Fruit fly (Drosophila melanogaster) whole organism, embryonic: ENCODE data around the gene Sap30.

Source experiments
- Asciz ChIP-seq: fragments of 200-800 bp; sonication (Bioruptor generic); optimal IDR thresholded peaks from 2 replicates; lab custom pipeline; 2017; ENCODE audit warnings: missing biosample characterization, mild to moderate bottlenecking, missing genetic modification characterization, missing genetic modification reagents
- Atf3 ChIP-seq: fragments of 200-800 bp; sonication (Bioruptor generic); optimal IDR thresholded peaks from 3 replicates; lab custom pipeline; 2016; ENCODE audit warnings: missing biosample characterization, missing genetic modification characterization
- Atf6 ChIP-seq: fragments of 200-800 bp; sonication (Bioruptor generic); IDR thresholded peaks from 2 replicates; pipeline ENCODE4 v1.3.6; 2022; ENCODE audit warnings: missing biosample characterization, missing genetic modification characterization
- B-H1 ChIP-seq: fragments of 200-800 bp; sonication (Bioruptor generic); IDR thresholded peaks from 3 replicates; pipeline ENCODE4 v1.3.6; 2022; ENCODE audit warnings: missing biosample characterization, missing genetic modification characterization
- CG10274 ChIP-seq: fragments of 200-800 bp; sonication (Bioruptor generic); optimal IDR thresholded peaks from 3 replicates; lab custom pipeline; 2017; ENCODE audit warnings: missing biosample characterization, mild to moderate bottlenecking, missing genetic modification characterization
- CG10366 ChIP-seq: fragments of 200-800 bp; sonication (Bioruptor generic); IDR thresholded peaks from 2 replicates; pipeline ENCODE4 v1.3.6; 2022; ENCODE audit warnings: missing biosample characterization, missing genetic modification characterization
- CG10959 ChIP-seq: fragments of 200-800 bp; sonication (Bioruptor generic); IDR thresholded peaks from 2 replicates; pipeline ENCODE4 v1.3.6; 2022; ENCODE audit warnings: missing biosample characterization, missing genetic modification characterization
- CG11247 ChIP-seq: fragments of 200-800 bp; sonication (Bioruptor generic); IDR thresholded peaks from 2 replicates; pipeline ENCODE4 v1.3.6; 2022; ENCODE audit warnings: missing biosample characterization, missing genetic modification characterization
- CG12155 ChIP-seq: fragments of 200-800 bp; sonication (Bioruptor generic); optimal IDR thresholded peaks from 3 replicates; lab custom pipeline; 2016; ENCODE audit warnings: missing biosample characterization, missing genetic modification characterization
- CG12299 ChIP-seq: fragments of 200-800 bp; sonication (Bioruptor generic); optimal IDR thresholded peaks from 2 replicates; lab custom pipeline; 2018; ENCODE audit warnings: missing biosample characterization, mild to moderate bottlenecking, missing genetic modification characterization
- CG12744 ChIP-seq: fragments of 200-800 bp; sonication (Bioruptor generic); optimal IDR thresholded peaks from 2 replicates; lab custom pipeline; 2016; ENCODE audit warnings: missing biosample characterization, missing genetic modification characterization
- CG12942 ChIP-seq: fragments of 200-800 bp; sonication (Bioruptor generic); optimal IDR thresholded peaks from 3 replicates; lab custom pipeline; 2016; ENCODE audit warnings: missing biosample characterization, missing genetic modification characterization
- CG14965 ChIP-seq: fragments of 200-800 bp; sonication (Bioruptor generic); optimal IDR thresholded peaks from 2 replicates; lab custom pipeline; 2016; ENCODE audit warnings: missing biosample characterization, missing genetic modification characterization, borderline replicate concordance
- CG16779 ChIP-seq: fragments of 200-800 bp; sonication (Bioruptor generic); IDR thresholded peaks from 2 replicates; pipeline ENCODE4 v1.3.6; 2022; ENCODE audit warnings: missing biosample characterization, missing genetic modification characterization
- CG17359 ChIP-seq: fragments of 200-800 bp; sonication (Bioruptor generic); optimal IDR thresholded peaks from 3 replicates; lab custom pipeline; 2018; ENCODE audit warnings: missing biosample characterization, mild to moderate bottlenecking, missing genetic modification characterization, moderate library complexity
- CG18599 ChIP-seq: fragments of 200-800 bp; sonication (Bioruptor generic); optimal IDR thresholded peaks from 3 replicates; lab custom pipeline; 2017; ENCODE audit warnings: missing biosample characterization, missing genetic modification characterization, mild to moderate bottlenecking, moderate library complexity, missing genetic modification reagents
- CG3281 ChIP-seq: fragments of 200-800 bp; sonication (Bioruptor generic); optimal IDR thresholded peaks from 3 replicates; lab custom pipeline; 2017; ENCODE audit warnings: missing biosample characterization, mild to moderate bottlenecking, missing genetic modification characterization
- CG33557 ChIP-seq: fragments of 200-800 bp; sonication (Bioruptor generic); optimal IDR thresholded peaks from 2 replicates; lab custom pipeline; 2019; ENCODE audit warnings: missing biosample characterization, mild to moderate bottlenecking, missing genetic modification characterization, moderate library complexity
- CG3995 ChIP-seq: fragments of 200-800 bp; sonication (Bioruptor generic); optimal IDR thresholded peaks from 3 replicates; lab custom pipeline; 2016; ENCODE audit warnings: missing biosample characterization, missing genetic modification characterization
- CG4360 ChIP-seq: fragments of 200-800 bp; sonication (Bioruptor generic); IDR thresholded peaks from 2 replicates; pipeline ENCODE4 v1.3.6; 2022; ENCODE audit warnings: missing biosample characterization, missing genetic modification characterization
- CG43689 ChIP-seq: fragments of 200-800 bp; sonication (Bioruptor generic); IDR thresholded peaks from 2 replicates; pipeline ENCODE4 v1.3.6; 2022; ENCODE audit warnings: missing biosample characterization, missing genetic modification characterization
- CG6689 ChIP-seq: fragments of 200-800 bp; sonication (Bioruptor generic); IDR thresholded peaks from 2 replicates; pipeline ENCODE4 v1.3.6; 2022; ENCODE audit warnings: missing biosample characterization, missing genetic modification characterization
- CG7786 ChIP-seq: fragments of 200-800 bp; sonication (Bioruptor generic); optimal IDR thresholded peaks from 2 replicates; lab custom pipeline; 2016; ENCODE audit warnings: missing biosample characterization, missing genetic modification characterization
- Drgx ChIP-seq: fragments of 200-800 bp; sonication (Bioruptor generic); IDR thresholded peaks from 2 replicates; pipeline ENCODE4 v1.3.6; 2022; ENCODE audit warnings: missing biosample characterization, missing genetic modification characterization
- Hand ChIP-seq: fragments of 200-800 bp; sonication (Bioruptor generic); optimal IDR thresholded peaks from 2 replicates; lab custom pipeline; 2017; ENCODE audit warnings: mild to moderate bottlenecking, missing biosample characterization, missing genetic modification reagents, missing genetic modification characterization
- Lhr ChIP-seq: fragments of 200-800 bp; sonication (Bioruptor generic); optimal IDR thresholded peaks from 3 replicates; lab custom pipeline; 2017; ENCODE audit warnings: mild to moderate bottlenecking, missing biosample characterization, missing genetic modification reagents, missing genetic modification characterization
- MESR4 ChIP-seq: fragments of 200-800 bp; sonication (Bioruptor generic); optimal IDR thresholded peaks from 2 replicates; lab custom pipeline; 2018; ENCODE audit warnings: missing biosample characterization, mild to moderate bottlenecking, missing genetic modification characterization, moderate library complexity
- Max ChIP-seq: fragments of 200-800 bp; sonication (Bioruptor generic); optimal IDR thresholded peaks from 2 replicates; lab custom pipeline; 2016; ENCODE audit warnings: missing biosample characterization, mild to moderate bottlenecking, missing genetic modification characterization
- Oaz ChIP-seq: fragments of 200-800 bp; sonication (Bioruptor generic); IDR thresholded peaks from 2 replicates; pipeline ENCODE4 v1.3.6; 2022; ENCODE audit warnings: missing biosample characterization, missing genetic modification characterization
- Usf ChIP-seq: fragments of 200-800 bp; sonication (Bioruptor generic); optimal IDR thresholded peaks from 2 replicates; lab custom pipeline; 2017; ENCODE audit warnings: missing genotype, missing biosample characterization, missing genetic modification characterization
- Vsx1 ChIP-seq: fragments of 200-800 bp; sonication (Bioruptor generic); optimal IDR thresholded peaks from 2 replicates; lab custom pipeline; 2017; ENCODE audit warnings: missing biosample characterization, mild to moderate bottlenecking, missing genetic modification characterization, missing genetic modification reagents
- ara ChIP-seq: fragments of 200-800 bp; sonication (Bioruptor generic); IDR thresholded peaks from 2 replicates; pipeline ENCODE4 v1.3.6; 2022; ENCODE audit warnings: missing biosample characterization, missing genetic modification characterization
- ash1 ChIP-seq: fragments of 200-800 bp; sonication (Bioruptor generic); optimal IDR thresholded peaks from 2 replicates; lab custom pipeline; 2018; ENCODE audit warnings: missing biosample characterization, mild to moderate bottlenecking, missing genetic modification characterization
- ato ChIP-seq: fragments of 200-800 bp; sonication (Bioruptor generic); IDR thresholded peaks from 2 replicates; pipeline ENCODE4 v1.3.6; 2022; ENCODE audit warnings: missing biosample characterization, missing genetic modification characterization; ENCODE audit not compliant: partially characterized antibody
- az2 ChIP-seq: fragments of 200-800 bp; sonication (Bioruptor generic); optimal IDR thresholded peaks from 3 replicates; lab custom pipeline; 2016; ENCODE audit warnings: missing biosample characterization, missing genetic modification characterization
- danr ChIP-seq: fragments of 200-800 bp; sonication (Bioruptor generic); IDR thresholded peaks from 2 replicates; pipeline ENCODE4 v1.3.6; 2022; ENCODE audit warnings: missing biosample characterization, missing genetic modification characterization
- en ChIP-seq: fragments of 200-800 bp; sonication (Bioruptor generic); optimal IDR thresholded peaks from 2 replicates; lab custom pipeline; 2016; ENCODE audit warnings: missing biosample characterization, missing genetic modification characterization
- ewg ChIP-seq: fragments of 200-800 bp; sonication (Bioruptor generic); optimal IDR thresholded peaks from 3 replicates; lab custom pipeline; 2017; ENCODE audit warnings: mild to moderate bottlenecking, missing biosample characterization, missing genetic modification reagents, missing genetic modification characterization
- gsb-n ChIP-seq: fragments of 200-800 bp; sonication (Bioruptor generic); optimal IDR thresholded peaks from 3 replicates; lab custom pipeline; 2018; ENCODE audit warnings: missing biosample characterization, mild to moderate bottlenecking, missing genetic modification characterization
- insv ChIP-seq, 2 experiments: fragments of 200-800 bp; sonication (Bioruptor generic); optimal IDR thresholded peaks; 3 replicates each; lab custom pipeline; 2016 to 2018; ENCODE audit warnings: missing biosample characterization in 2 of 2, missing genetic modification characterization in 2 of 2
- jing ChIP-seq: fragments of 200-800 bp; sonication (Bioruptor generic); optimal IDR thresholded peaks from 2 replicates; lab custom pipeline; 2018; ENCODE audit warnings: missing biosample characterization, mild to moderate bottlenecking, missing genetic modification characterization
- lab ChIP-seq: fragments of 200-800 bp; sonication (Bioruptor generic); optimal IDR thresholded peaks from 3 replicates; lab custom pipeline; 2017; ENCODE audit warnings: missing biosample characterization, missing genetic modification characterization, mild to moderate bottlenecking, moderate library complexity, missing genetic modification reagents
- lov ChIP-seq, 2 experiments: fragments of 200-800 bp in 1 of 2; fragments of >200 bp in 1 of 2; sonication (Bioruptor generic) in 1 of 2; IDR thresholded peaks in 1 of 2; optimal IDR thresholded peaks in 1 of 2; 2 replicates in 1 of 2; 3 replicates in 1 of 2; pipeline versions ENCODE4 v1.3.6 to Lab custom; 2017 to 2022; ENCODE audit warnings: missing biosample characterization in 1 of 2, missing genetic modification characterization in 1 of 2
- oc ChIP-seq: fragments of 200-800 bp; sonication (Bioruptor generic); optimal IDR thresholded peaks from 2 replicates; lab custom pipeline; 2018; ENCODE audit warnings: missing biosample characterization, mild to moderate bottlenecking, missing genetic modification characterization, moderate library complexity
- odd ChIP-seq: fragments of 200-800 bp; sonication (Bioruptor generic); optimal IDR thresholded peaks from 2 replicates; lab custom pipeline; 2017; ENCODE audit warnings: missing biosample characterization, mild to moderate bottlenecking, missing genetic modification characterization
- phol ChIP-seq: fragments of 200-800 bp; sonication (Bioruptor generic); optimal IDR thresholded peaks from 3 replicates; lab custom pipeline; 2018; ENCODE audit warnings: missing biosample characterization, mild to moderate bottlenecking, missing genetic modification characterization, moderate library complexity
- psq ChIP-seq: fragments of 200-800 bp; sonication (Bioruptor generic); optimal IDR thresholded peaks from 2 replicates; lab custom pipeline; 2017; ENCODE audit warnings: missing biosample characterization, missing genetic modification characterization
- schlank ChIP-seq: fragments of 200-800 bp; sonication (Bioruptor generic); optimal IDR thresholded peaks from 2 replicates; lab custom pipeline; 2018; ENCODE audit warnings: missing biosample characterization, mild to moderate bottlenecking, missing genetic modification characterization
- ssp ChIP-seq: fragments of 200-800 bp; sonication (Bioruptor generic); IDR thresholded peaks from 2 replicates; pipeline ENCODE4 v1.3.6; 2022; ENCODE audit warnings: missing biosample characterization, missing genetic modification characterization
- tin ChIP-seq: fragments of 200-800 bp; sonication (Bioruptor generic); optimal IDR thresholded peaks from 3 replicates; lab custom pipeline; 2016; ENCODE audit warnings: missing biosample characterization, missing genetic modification characterization

The Sap30 gene

dm6 chrX:16833097-16833496 lies 46.0 kb downstream of the Sap30 start (continued):
- TF ChIP-seq ato (GFP tag; lab: Robert Waterston, UW) (no peak), B-H1 (GFP tag; lab: Robert Waterston, UW) (peak; percentile 46; the same call in 2 of the 3 replicates), CG12299 (tag; lab: Kevin White, UChicago) (peak; percentile 36), CG10274 (peak; percentile 4), CG17359 (tag; lab: Kevin White, UChicago) (peak; percentile 81), CG12744 (GFP tag; lab: Kevin White, UChicago) (no peak), psq (GFP tag; lab: Kevin White, UChicago) (no peak), az2 (peak; percentile 78), ara (GFP tag; lab: Robert Waterston, UW) (peak; percentile 70), en (GFP tag; lab: Kevin White, UChicago) (peak; percentile 58), CG11247 (GFP tag; lab: Robert Waterston, UW) (peak; percentile 75), CG14965 (GFP tag; lab: Kevin White, UChicago) (peak; percentile 53), Max (GFP tag; lab: Kevin White, UChicago) (peak; percentile 27), CG18599 (GFP tag; lab: Kevin White, UChicago) (peak; percentile 60), CG10959 (GFP tag; lab: Robert Waterston, UW) (peak; percentile 59; the same call in 1 of the 2 replicates), CG4360 (GFP tag; lab: Robert Waterston, UW) (peak; percentile 37; the same call in 1 of the 2 replicates), gsb-n (peak; percentile 80), CG3995 (no peak), oc (tag; lab: Kevin White, UChicago) (peak; percentile 83), CG12942 (GFP tag; lab: Kevin White, UChicago) (peak; percentile 53), Asciz (GFP tag; lab: Kevin White, UChicago) (peak; percentile 74), ssp (GFP tag; lab: Robert Waterston, UW) (no peak), CG16779 (no peak), CG10366 (GFP tag; lab: Robert Waterston, UW) (peak; percentile 79), insv (GFP tag; optimal IDR thresholded peaks at IDR 0.05; lab: Kevin White, UChicago) (no peak), odd (GFP tag; lab: Kevin White, UChicago) (peak; percentile 69), CG33557 (GFP tag; lab: Kevin White, UChicago) (no peak), CG6689 (GFP tag; lab: Robert Waterston, UW) (peak; percentile 79), Usf (GFP tag; lab: Kevin White, UChicago) (no peak), Atf3 (peak; percentile 62), schlank (peak; percentile 23), Oaz (GFP tag; lab: Robert Waterston, UW) (peak; percentile 66), danr (GFP tag; lab: Robert Waterston, UW) (peak; percentile 36; the same call in 1 of the 2 replicates), MESR4 (no peak), Hand (GFP tag; lab: Kevin White, UChicago) (no peak), tin (GFP tag; lab: Kevin White, UChicago) (peak; percentile 73), Lhr (GFP tag; lab: Kevin White, UChicago) (peak; percentile 45), lab (GFP tag; lab: Kevin White, UChicago) (peak; percentile 66), lov (optimal IDR thresholded peaks at IDR 0.05; lab: Kevin White, UChicago) (no peak), lov (GFP tag; IDR thresholded peaks at IDR 0.05; lab: Robert Waterston, UW) (peak; percentile 67; the same call in 2 of the 3 replicates), CG43689 (GFP tag; lab: Robert Waterston, UW) (peak; percentile 47; the same call in 1 of the 2 replicates), CG7786 (GFP tag; lab: Kevin White, UChicago) (peak; percentile 53), Atf6 (GFP tag; lab: Robert Waterston, UW) (0 out of 2 replicates have a peak, but pooled peaks have one; percentile 24), Drgx (GFP tag; lab: Robert Waterston, UW) (peak; percentile 86), CG3281 (GFP tag; lab: Kevin White, UChicago) (peak; percentile 6), jing (GFP tag; lab: Kevin White, UChicago) (peak; percentile 75), ash1 (GFP tag; lab: Kevin White, UChicago) (no peak), Vsx1 (peak; percentile 33), CG12155 (GFP tag; lab: Kevin White, UChicago) (peak; percentile 43), phol (peak; percentile 79), ewg (GFP tag; lab: Kevin White, UChicago) (peak; percentile 68)
